Fruit fly (Drosophila melanogaster): ENCODE measurements around the gene GstT3.

Gene GstT3

DNA sequence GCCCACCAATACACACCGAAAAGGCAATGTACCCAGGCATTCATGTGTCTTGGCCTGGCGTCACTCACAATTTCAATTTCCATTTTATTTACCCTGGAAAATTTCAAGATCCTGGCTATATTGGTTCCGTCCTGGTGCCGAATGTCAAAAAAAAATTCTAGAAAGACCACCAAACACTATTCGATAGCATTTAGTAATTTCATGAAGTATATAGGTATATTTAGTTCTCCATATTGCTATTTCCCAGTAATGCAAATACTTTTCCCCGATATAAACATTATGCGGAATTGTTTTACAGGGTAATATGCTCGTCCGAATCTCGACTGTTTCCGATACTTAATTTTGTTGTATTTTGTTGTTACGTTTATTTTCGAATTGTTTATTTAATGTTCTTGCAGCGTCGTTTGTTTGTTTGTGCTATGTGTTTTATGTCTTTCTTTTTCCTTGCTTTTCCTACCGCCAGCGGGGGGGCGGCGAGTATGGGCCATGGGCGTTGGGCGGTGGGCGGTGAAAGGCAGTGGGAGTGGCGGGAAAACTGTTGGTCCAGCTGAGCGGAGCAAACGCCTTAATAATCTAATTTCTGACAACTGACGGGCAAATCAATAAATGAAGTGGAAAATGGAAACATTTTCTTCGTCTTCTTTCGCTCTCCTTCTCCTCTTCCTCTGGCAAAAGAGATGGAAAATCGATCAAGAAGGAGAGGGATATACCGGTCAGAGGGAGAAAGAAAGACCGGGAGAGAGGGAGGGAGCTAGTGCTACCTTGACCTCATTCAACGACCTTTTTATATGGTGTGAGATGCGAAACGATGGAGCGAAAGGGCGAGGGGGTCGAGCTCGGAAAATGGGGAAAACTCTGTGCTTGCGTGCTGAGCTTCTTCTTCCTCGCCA, 28.8 kb downstream of the GstT3 start (continued):
- TF ChIP-seq sisA (GFP tag; IDR thresholded peaks at IDR 0.05) (peak; percentile 63), CG13296 (GFP tag; optimal IDR thresholded peaks at IDR 0.05) (peak; percentile 20), otp (GFP tag; IDR thresholded peaks at IDR 0.05) (0 out of 3 replicates have a peak, but pooled peaks have one; percentile 19), CG15696 (tag; optimal IDR thresholded peaks at IDR 0.05) (peak; percentile 46), CG14667 (GFP tag; IDR thresholded peaks at IDR 0.05) (no peak), CG18262 (tag; optimal IDR thresholded peaks at IDR 0.05) (peak; percentile 71), CG10543 (GFP tag; optimal IDR thresholded peaks at IDR 0.05) (no peak), psq (GFP tag; optimal IDR thresholded peaks at IDR 0.05) (peak; percentile 4), danr (GFP tag; IDR thresholded peaks at IDR 0.05) (0 out of 2 replicates have a peak, but pooled peaks have one; percentile 19), Six4 (GFP tag; optimal IDR thresholded peaks at IDR 0.05) (peak; percentile 16), kni (GFP tag; optimal IDR thresholded peaks at IDR 0.05) (no peak), D19A (tag; optimal IDR thresholded peaks at IDR 0.05) (peak; percentile 36), CG43689 (GFP tag; IDR thresholded peaks at IDR 0.05) (no peak), Sox102F (GFP tag; optimal IDR thresholded peaks at IDR 0.05) (peak; percentile 77), CG18619 (GFP tag; optimal IDR thresholded peaks at IDR 0.05) (peak; percentile 36), yki (optimal IDR thresholded peaks at IDR 0.05) (no peak), CG34422 (GFP tag; IDR thresholded peaks at IDR 0.05) (peak; percentile 41; the same call in 1 of the 3 replicates), gsb (GFP tag; IDR thresholded peaks at IDR 0.05) (no peak), run (tag; optimal IDR thresholded peaks at IDR 0.05) (no peak), CG5180 (GFP tag; optimal IDR thresholded peaks at IDR 0.05) (peak; percentile 5), CG15514 (GFP tag; optimal IDR thresholded peaks at IDR 0.05) (peak; percentile 21), br (optimal IDR thresholded peaks at IDR 0.05) (no peak), CG3847 (GFP tag; IDR thresholded peaks at IDR 0.05) (no peak), pita (GFP tag; optimal IDR thresholded peaks at IDR 0.05) (no peak), CG17568 (GFP tag; optimal IDR thresholded peaks at IDR 0.05) (peak; percentile 14), pfk (GFP tag; optimal IDR thresholded peaks at IDR 0.05) (no peak), CG17359 (tag; optimal IDR thresholded peaks at IDR 0.05) (peak; percentile 63), Doc2 (GFP tag; IDR thresholded peaks at IDR 0.05) (no peak), CG2712 (tag; optimal IDR thresholded peaks at IDR 0.05) (peak; percentile 62), CG7372 (GFP tag; IDR thresholded peaks at IDR 0.05) (0 out of 2 replicates have a peak, but pooled peaks have one; percentile 35), Nf-YB (GFP tag; optimal IDR thresholded peaks at IDR 0.05) (peak; percentile 10), CG3281 (GFP tag; optimal IDR thresholded peaks at IDR 0.05) (peak; percentile 49), CG4707 (GFP tag; optimal IDR thresholded peaks at IDR 0.05) (no peak), unc-4 (GFP tag; IDR thresholded peaks at IDR 0.05; ENCODE audit: partially characterized antibody) (no peak), CG7745 (tag; optimal IDR thresholded peaks at IDR 0.05) (no peak), exex (tag; optimal IDR thresholded peaks at IDR 0.05) (no peak), sna (GFP tag; IDR thresholded peaks at IDR 0.05; ENCODE audit: partially characterized antibody) (no peak), slou (GFP tag; optimal IDR thresholded peaks at IDR 0.05) (peak; percentile 21), Sry-δ (GFP tag; optimal IDR thresholded peaks at IDR 0.05) (peak; percentile 11), gcm2 (GFP tag; optimal IDR thresholded peaks at IDR 0.05) (no peak), CG1602 (GFP tag; optimal IDR thresholded peaks at IDR 0.05) (peak; percentile 51), grau (tag; optimal IDR thresholded peaks at IDR 0.05) (peak; percentile 58), Bdp1 (GFP tag; optimal IDR thresholded peaks at IDR 0.05) (peak; percentile 43), crol (GFP tag; IDR thresholded peaks at IDR 0.05) (peak; percentile 62), CG31224 (GFP tag; IDR thresholded peaks at IDR 0.05) (no peak), CG15479 (GFP tag; optimal IDR thresholded peaks at IDR 0.05) (no peak), Awh (GFP tag; IDR thresholded peaks at IDR 0.05) (0 out of 2 replicates have a peak, but pooled peaks have one; percentile 37), phol (tag; optimal IDR thresholded peaks at IDR 0.05) (peak; percentile 73), ERR (GFP tag; optimal IDR thresholded peaks at IDR 0.05) (no peak)

Data from whole organism, embryonic.